Worm (Caenorhabditis elegans) whole organism, early embryonic: ENCODE data around the gene sdz-38.

Experiments
- B0310.2 ChIP-seq: sonication (generic microtip); optimal IDR thresholded peaks from 2 replicates; lab custom pipeline; 2016; ENCODE audit warnings: mild to moderate bottlenecking, missing genetic modification characterization, missing compliant biosample characterization
- F13C5.2 ChIP-seq: sonication (generic microtip); optimal IDR thresholded peaks from 2 replicates; lab custom pipeline; 2017; ENCODE audit warnings: mild to moderate bottlenecking, missing genetic modification characterization, inconsistent platforms, missing compliant biosample characterization
- aly-1 ChIP-seq: sonication (generic microtip); optimal IDR thresholded peaks from 2 replicates; lab custom pipeline; 2016; ENCODE audit warnings: missing genetic modification characterization, missing compliant biosample characterization
- ama-1 ChIP-seq: fragments of 150-350 bp; optimal IDR thresholded peaks from 2 replicates; lab custom pipeline; 2014
- ceh-36 ChIP-seq: sonication (generic microtip); optimal IDR thresholded peaks from 2 replicates; lab custom pipeline; 2016; ENCODE audit warnings: missing genetic modification characterization, inconsistent platforms, missing compliant biosample characterization
- ets-7 ChIP-seq: sonication (generic microtip); optimal IDR thresholded peaks from 2 replicates; lab custom pipeline; 2016; ENCODE audit warnings: missing genotype, missing genetic modification characterization, missing compliant biosample characterization
- flt-1 ChIP-seq: fragments of 200-800 bp; sonication (Bioruptor generic); IDR thresholded peaks from 2 replicates; pipeline ENCODE4 v1.3.6; 2022; ENCODE audit warnings: missing genetic modification characterization, missing compliant biosample characterization
- hnd-1 ChIP-seq: sonication (generic microtip); optimal IDR thresholded peaks from 2 replicates; lab custom pipeline; 2016; ENCODE audit warnings: missing genetic modification characterization, missing compliant biosample characterization
- pes-1 ChIP-seq: fragments of 200-800 bp; sonication (Bioruptor generic); IDR thresholded peaks from 2 replicates; pipeline ENCODE4 v1.3.6; 2022; ENCODE audit warnings: missing genetic modification reagents, missing genetic modification characterization, missing compliant biosample characterization
- sea-1 ChIP-seq: fragments of 200-800 bp; sonication (Bioruptor generic); conservative IDR thresholded peaks from 2 replicates; pipeline ENCODE4 v1.3.6; 2022; ENCODE audit warnings: missing genetic modification characterization, missing compliant biosample characterization
- tbx-11 ChIP-seq: fragments of 200-800 bp; sonication (Bioruptor generic); IDR thresholded peaks from 2 replicates; pipeline ENCODE4 v1.3.6; 2022; ENCODE audit warnings: missing genetic modification characterization, missing compliant biosample characterization
- tbx-37 ChIP-seq: fragments of 200-800 bp; sonication (Bioruptor generic); conservative IDR thresholded peaks from 2 replicates; pipeline ENCODE4 v1.3.6; 2022; ENCODE audit warnings: missing genetic modification reagents, missing genetic modification characterization, missing compliant biosample characterization
- tra-4 ChIP-seq: sonication (generic microtip); optimal IDR thresholded peaks from 2 replicates; lab custom pipeline; 2017; ENCODE audit warnings: missing genetic modification characterization, missing compliant biosample characterization

ce11 chrII:9931012-9931411 lies 50.6 kb downstream of the sdz-38 start:
- TF ChIP-seq F13C5.2 (tag; lab: Kevin White, UChicago) (peak; percentile 22), tbx-37 (GFP tag; lab: Robert Waterston, UW) (no peak), flt-1 (GFP tag; lab: Robert Waterston, UW) (no peak), ama-1 (lab: Kevin White, UChicago) (peak; percentile 21), tbx-11 (GFP tag; lab: Robert Waterston, UW) (no peak), ceh-36 (tag; lab: Kevin White, UChicago) (no peak), pes-1 (GFP tag; lab: Robert Waterston, UW) (no peak), ets-7 (tag; lab: Kevin White, UChicago) (no peak), sea-1 (GFP tag; lab: Robert Waterston, UW) (no peak), aly-1 (tag; lab: Kevin White, UChicago) (no peak), B0310.2 (tag; lab: Kevin White, UChicago) (no peak), tra-4 (no peak), hnd-1 (no peak)
